Worm (Caenorhabditis elegans): ENCODE data around the gene K02E7.10.
"Not testable (repeated sequence)": the region's sequence is repeated elsewhere in the genome, so short reads cannot be mapped to it uniquely, and the experiment has no call there.

The K02E7.10 gene

DNA sequence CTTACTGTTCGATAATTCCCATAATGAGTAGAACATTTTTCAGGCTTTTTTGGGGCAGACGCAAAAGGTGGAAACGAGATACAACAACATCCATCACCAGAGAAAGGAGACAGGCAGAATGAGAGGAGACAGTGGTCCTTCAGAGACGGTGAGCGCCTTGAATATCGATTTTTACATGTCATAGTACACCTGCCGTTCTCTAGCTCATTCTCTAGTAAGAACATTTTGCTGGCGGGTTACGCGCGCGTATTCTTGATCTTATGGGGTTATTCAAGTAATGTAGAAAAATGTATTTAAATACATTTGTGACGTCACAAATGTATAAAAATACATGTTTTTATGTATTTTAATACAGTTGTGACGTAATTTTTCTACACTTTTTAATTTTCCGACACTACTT lies 22.9 kb downstream of the K02E7.10 start, which contains the start of gene fbxb-45:
Gene fbxb-45, minus strand, starts transcription at position 101 of the 400 bp plus-strand sequence.
- TF ChIP-seq egrh-3 (GFP tag; IDR thresholded peaks at IDR 0.05); athp-1 (tag; optimal IDR thresholded peaks at IDR 0.05); B0336.3 (GFP tag; IDR thresholded peaks at IDR 0.05): not testable (repeated sequence)

DNA sequence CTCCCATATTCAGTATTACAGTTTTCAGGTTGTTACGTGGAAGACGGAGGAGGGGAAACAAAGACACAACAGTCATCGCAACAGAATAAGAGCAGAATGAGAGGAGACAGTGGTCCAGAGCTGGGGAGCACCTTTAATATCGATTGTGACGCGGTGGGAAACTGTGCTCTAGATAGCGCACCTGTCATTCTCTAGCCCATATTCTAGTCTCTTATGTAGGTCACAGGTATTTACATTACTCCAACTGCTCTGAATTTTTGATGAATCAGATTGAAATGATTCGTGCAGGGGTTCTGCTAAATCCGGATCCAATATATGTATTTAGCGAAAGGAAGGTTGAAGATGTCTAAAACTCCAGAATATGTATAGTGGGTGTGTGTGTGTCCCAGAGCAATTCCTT lies 24.6 kb downstream of the K02E7.10 start, which contains the start of gene fbxb-41:
Gene fbxb-41, minus strand, starts transcription at position 101 of the 400 bp plus-strand sequence.
- TF ChIP-seq zfh-2 (GFP tag; conservative IDR thresholded peaks at IDR 0.05) (no peak), rcor-1 (GFP tag; IDR thresholded peaks at IDR 0.05) (no peak), ceh-91 (GFP tag; IDR thresholded peaks at IDR 0.05) (no peak), C06A6.2 (GFP tag; conservative IDR thresholded peaks at IDR 0.05) (no peak), attf-3 (GFP tag; conservative IDR thresholded peaks at IDR 0.05) (no peak), ztf-25 (GFP tag; IDR thresholded peaks at IDR 0.05) (no peak), snpc-1.1 (tag; optimal IDR thresholded peaks at IDR 0.05; ENCODE audit: insufficient read depth) (no peak), hlh-12 (tag; optimal IDR thresholded peaks at IDR 0.05) (no peak), egl-18 (GFP tag; IDR thresholded peaks at IDR 0.05) (no peak), pha-4 (tag; optimal IDR thresholded peaks at IDR 0.05) (no peak), cebp-2 (GFP tag; IDR thresholded peaks at IDR 0.05) (no peak), Y79H2A.3 (GFP tag; conservative IDR thresholded peaks at IDR 0.05) (no peak)

DNA sequence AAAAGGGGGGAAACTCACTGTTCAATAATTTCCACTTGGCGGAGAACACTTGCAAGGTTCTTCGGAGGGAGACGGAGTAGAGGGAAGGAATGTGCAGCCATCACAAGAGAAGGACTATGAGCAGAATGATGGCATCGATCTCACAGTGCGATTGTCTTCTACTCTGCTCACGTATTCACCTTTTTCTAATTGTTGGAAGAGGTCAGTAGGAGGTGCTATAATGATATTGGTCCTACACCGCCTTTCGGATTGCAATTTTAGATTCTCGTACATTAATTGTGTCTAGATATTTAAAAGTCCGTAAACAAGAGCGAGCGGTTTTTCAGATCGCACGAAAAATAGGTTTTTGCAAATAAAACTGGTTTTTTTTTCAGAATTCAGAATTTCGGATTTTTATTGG lies 26.3 kb downstream of the K02E7.10 start, which contains the start of gene fbxb-39:
Gene fbxb-39, minus strand, starts transcription at position 101 of the 400 bp plus-strand sequence.
- no peak for TF ChIP-seq dpl-1 (GFP tag; optimal IDR thresholded peaks at IDR 0.05)
- TF ChIP-seq nfya-1 (tag; optimal IDR thresholded peaks at IDR 0.05; ENCODE audit: borderline replicate concordance, insufficient read depth), result no peak
- TF ChIP-seq tbx-9 (tag; optimal IDR thresholded peaks at IDR 0.05; ENCODE audit: borderline replicate concordance), result no peak
- no peak for TF ChIP-seq ztf-3 (GFP tag; optimal IDR thresholded peaks at IDR 0.05)
- no peak for TF ChIP-seq attf-6 (GFP tag; IDR thresholded peaks at IDR 0.05)
- no peak for TF ChIP-seq Y67H2A.10 (GFP tag; conservative IDR thresholded peaks at IDR 0.05)
- no peak for TF ChIP-seq madf-8 (GFP tag; conservative IDR thresholded peaks at IDR 0.05)
- TF ChIP-seq F10E7.11 (tag; optimal IDR thresholded peaks at IDR 0.05), result no peak
- TF ChIP-seq B0019.2 (GFP tag; conservative IDR thresholded peaks at IDR 0.05), result no peak
- no peak for TF ChIP-seq B0035.1 (tag; optimal IDR thresholded peaks at IDR 0.05)
- TF ChIP-seq lin-54 (GFP tag; optimal IDR thresholded peaks at IDR 0.05), result no peak
- TF ChIP-seq rcor-1 (GFP tag; IDR thresholded peaks at IDR 0.05), result no peak
- TF ChIP-seq nhr-80 (tag; optimal IDR thresholded peaks at IDR 0.05), result no peak
- no peak for TF ChIP-seq K12H6.12 (tag; optimal IDR thresholded peaks at IDR 0.05)
- TF ChIP-seq akir-1 (GFP tag; optimal IDR thresholded peaks at IDR 0.05), result no peak
- TF ChIP-seq snpc-1.1 (tag; optimal IDR thresholded peaks at IDR 0.05; ENCODE audit: insufficient read depth), result no peak

DNA sequence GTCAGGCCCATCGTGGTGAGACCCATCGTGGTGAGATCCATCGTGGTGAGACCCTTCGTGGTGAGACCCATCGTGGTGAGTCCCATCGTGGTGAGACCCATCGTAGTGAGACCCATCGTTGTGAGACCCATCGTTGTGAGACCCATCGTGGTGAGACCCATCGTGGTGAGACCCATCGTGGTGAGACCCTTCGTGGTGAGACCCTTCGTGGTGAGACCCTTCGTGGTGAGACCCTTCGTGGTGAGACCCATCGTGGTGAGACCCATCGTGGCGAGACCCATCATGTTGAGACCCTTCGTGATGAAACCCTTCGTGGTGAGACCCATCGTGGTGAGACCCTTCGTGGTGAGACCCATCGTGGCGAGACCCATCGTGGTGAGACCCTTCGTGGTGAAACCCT lies 32.4 kb downstream of the K02E7.10 start:
- TF ChIP-seq lin-26 (GFP tag; IDR thresholded peaks at IDR 0.05) (0 out of 2 replicates have a peak, but pooled peaks have one; percentile 23), attf-6 (GFP tag; IDR thresholded peaks at IDR 0.05) (0 out of 2 replicates have a peak, but pooled peaks have one; percentile 20), F33H1.4 (GFP tag; IDR thresholded peaks at IDR 0.05) (peak; percentile 44)

DNA sequence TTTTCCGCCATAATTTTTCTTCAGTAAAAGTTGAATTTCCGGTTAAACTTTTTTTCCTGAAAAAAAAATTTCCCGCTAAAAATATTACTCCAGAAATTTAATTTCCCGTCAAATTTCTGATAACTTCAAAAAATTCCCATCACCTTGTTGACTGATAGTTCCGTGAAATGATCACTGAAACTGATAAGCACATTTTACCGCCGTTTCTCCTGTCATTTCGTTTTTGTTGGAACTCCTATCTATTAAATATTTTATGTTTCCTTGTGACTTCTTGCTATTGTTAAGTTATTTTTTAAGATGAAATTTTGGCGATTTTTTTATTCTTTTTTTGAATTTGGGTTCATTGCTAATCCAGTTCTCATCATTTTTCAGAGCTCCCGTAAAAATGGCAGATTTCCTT lies 38.2 kb downstream of the K02E7.10 start, which contains the start of gene math-34:
Gene math-34, plus strand, starts transcription at position 371 of the 400 bp plus-strand sequence.
- TF ChIP-seq Y53F4B.3 (GFP tag; IDR thresholded peaks at IDR 0.05) (no peak), mxl-1 (tag; optimal IDR thresholded peaks at IDR 0.05) (no peak), nhr-80 (tag; optimal IDR thresholded peaks at IDR 0.05) (peak; percentile 58), mes-4 (tag; optimal IDR thresholded peaks at IDR 0.05) (no peak), fkh-3 (tag; optimal IDR thresholded peaks at IDR 0.05) (no peak)
